Fruit fly (Drosophila melanogaster) whole organism, prepupa: ENCODE measurements around the gene lwr.

Source experiments
- Blimp-1 ChIP-seq: fragments of 200-800 bp; sonication (Bioruptor generic); optimal IDR thresholded peaks from 3 replicates; lab custom pipeline; 2017; ENCODE audit warnings: missing biosample characterization, missing genetic modification characterization, mild to moderate bottlenecking, moderate library complexity, missing genetic modification reagents
- CG10631 ChIP-seq: fragments of 200-800 bp; sonication (Bioruptor generic); optimal IDR thresholded peaks from 2 replicates; lab custom pipeline; 2016; ENCODE audit warnings: missing biosample characterization, missing genetic modification characterization
- CG11762 ChIP-seq: fragments of 200-800 bp; sonication (Bioruptor generic); optimal IDR thresholded peaks from 3 replicates; lab custom pipeline; 2016; ENCODE audit warnings: missing biosample characterization, missing genetic modification characterization; ENCODE audit not compliant: insufficient read depth
- CG11902 ChIP-seq: fragments of 200-800 bp; sonication (Bioruptor generic); optimal IDR thresholded peaks from 3 replicates; lab custom pipeline; 2016; ENCODE audit warnings: missing biosample characterization, missing genetic modification characterization
- CG16779 ChIP-seq: fragments of 200-800 bp; sonication (Bioruptor generic); optimal IDR thresholded peaks from 3 replicates; lab custom pipeline; 2017; ENCODE audit warnings: missing biosample characterization, mild to moderate bottlenecking, missing genetic modification characterization
- CG3032 ChIP-seq: fragments of 200-800 bp; optimal IDR thresholded peaks from 2 replicates; lab custom pipeline; 2019; ENCODE audit warnings: missing biosample characterization, mild to moderate bottlenecking, missing genetic modification characterization, moderate library complexity
- CG32006 ChIP-seq: fragments of 200-800 bp; sonication (Bioruptor generic); optimal IDR thresholded peaks from 3 replicates; lab custom pipeline; 2017; ENCODE audit warnings: missing biosample characterization, mild to moderate bottlenecking, missing genetic modification characterization
- CG3919 ChIP-seq: fragments of 200-800 bp; sonication (Bioruptor generic); optimal IDR thresholded peaks from 3 replicates; lab custom pipeline; 2016; ENCODE audit warnings: missing biosample characterization, missing genetic modification characterization
- CG6163 ChIP-seq: fragments of 200-800 bp; sonication (Bioruptor generic); IDR thresholded peaks from 3 replicates; pipeline ENCODE4 v1.3.6; 2022; ENCODE audit warnings: missing biosample characterization, missing genetic modification characterization
- CG6276 ChIP-seq: fragments of 200-800 bp; sonication (Bioruptor generic); optimal IDR thresholded peaks from 2 replicates; lab custom pipeline; 2017; ENCODE audit warnings: missing biosample characterization, mild to moderate bottlenecking, missing genetic modification characterization
- CG6792 ChIP-seq: fragments of 200-800 bp; sonication (Bioruptor generic); optimal IDR thresholded peaks from 3 replicates; lab custom pipeline; 2016; ENCODE audit warnings: missing biosample characterization, missing genetic modification characterization
- CG6808 ChIP-seq: fragments of 200-800 bp; sonication (Bioruptor generic); optimal IDR thresholded peaks from 3 replicates; lab custom pipeline; 2017; ENCODE audit warnings: missing biosample characterization, missing genetic modification characterization, mild to moderate bottlenecking, moderate library complexity, missing genetic modification reagents
- CG6854 ChIP-seq: fragments of 200-800 bp; sonication (Bioruptor generic); optimal IDR thresholded peaks from 2 replicates; lab custom pipeline; 2017; ENCODE audit warnings: missing biosample characterization, mild to moderate bottlenecking, missing genetic modification characterization
- CG7368 ChIP-seq: fragments of 200-800 bp; sonication (Bioruptor generic); optimal IDR thresholded peaks from 3 replicates; lab custom pipeline; 2016; ENCODE audit warnings: missing biosample characterization, missing genetic modification characterization
- CG8119 ChIP-seq: fragments of 200-800 bp; sonication (Bioruptor generic); IDR thresholded peaks from 3 replicates; pipeline ENCODE4 v1.3.6; 2022; ENCODE audit warnings: missing biosample characterization, missing genetic modification characterization
- CG8632 ChIP-seq: fragments of 200-800 bp; sonication (Bioruptor generic); optimal IDR thresholded peaks from 3 replicates; lab custom pipeline; 2016; ENCODE audit warnings: missing biosample characterization, missing genetic modification characterization
- Eip75B ChIP-seq: fragments of 200-800 bp; sonication (Bioruptor generic); optimal IDR thresholded peaks from 3 replicates; lab custom pipeline; 2016; ENCODE audit warnings: missing biosample characterization, missing genetic modification characterization
- Eip78C ChIP-seq: fragments of 200-800 bp; sonication (Bioruptor generic); peaks from one replicate; lab custom pipeline; 2016; ENCODE audit warnings: missing biosample characterization, missing genetic modification characterization
- Eip93F ChIP-seq: fragments of 200-800 bp; sonication (Bioruptor generic); optimal IDR thresholded peaks from 2 replicates; lab custom pipeline; 2016; ENCODE audit warnings: missing biosample characterization, mild to moderate bottlenecking, missing genetic modification characterization
- Ets21C ChIP-seq: fragments of 200-800 bp; sonication (Bioruptor generic); optimal IDR thresholded peaks from 3 replicates; lab custom pipeline; 2016; ENCODE audit warnings: missing biosample characterization, missing genetic modification characterization
- Ets96B ChIP-seq: fragments of 200-800 bp; optimal IDR thresholded peaks from 2 replicates; lab custom pipeline; 2019; ENCODE audit warnings: missing biosample characterization, mild to moderate bottlenecking, missing genetic modification characterization, moderate library complexity
- Gug ChIP-seq: fragments of 200-800 bp; sonication (Bioruptor generic); IDR thresholded peaks from 2 replicates; pipeline ENCODE4 v1.3.6; 2022; ENCODE audit warnings: missing biosample characterization, missing genetic modification characterization
- Hr4 ChIP-seq: fragments of 200-800 bp; sonication (Bioruptor generic); optimal IDR thresholded peaks from 3 replicates; lab custom pipeline; 2016; ENCODE audit warnings: missing biosample characterization, missing genetic modification characterization
- Lpt ChIP-seq: fragments of 200-800 bp; sonication (Bioruptor generic); optimal IDR thresholded peaks from 3 replicates; lab custom pipeline; 2016; ENCODE audit warnings: missing biosample characterization, missing genetic modification characterization
- Met ChIP-seq: fragments of 200-800 bp; sonication (Bioruptor generic); optimal IDR thresholded peaks from 3 replicates; lab custom pipeline; 2016; ENCODE audit warnings: missing biosample characterization, missing genetic modification characterization
- OdsH ChIP-seq: fragments of 200-800 bp; sonication (Bioruptor generic); optimal IDR thresholded peaks from 3 replicates; lab custom pipeline; 2016; ENCODE audit warnings: missing biosample characterization, missing genetic modification characterization
- Sox14 ChIP-seq: fragments of 200-800 bp; sonication (Bioruptor generic); optimal IDR thresholded peaks from 3 replicates; lab custom pipeline; 2016; ENCODE audit warnings: missing biosample characterization, missing genetic modification characterization
- Sox15 ChIP-seq: fragments of 200-800 bp; sonication (Bioruptor generic); optimal IDR thresholded peaks from 3 replicates; lab custom pipeline; 2016; ENCODE audit warnings: missing biosample characterization, missing genetic modification characterization
- acj6 ChIP-seq: fragments of 200-800 bp; sonication (Bioruptor generic); optimal IDR thresholded peaks from 3 replicates; lab custom pipeline; 2016; ENCODE audit warnings: missing biosample characterization, missing genetic modification characterization
- dac ChIP-seq: fragments of 200-800 bp; sonication (Bioruptor generic); optimal IDR thresholded peaks from 2 replicates; lab custom pipeline; 2017; ENCODE audit warnings: missing biosample characterization, mild to moderate bottlenecking, missing genetic modification characterization
- dsx ChIP-seq: fragments of 200-800 bp; optimal IDR thresholded peaks from 3 replicates; lab custom pipeline; 2019; ENCODE audit warnings: missing biosample characterization, mild to moderate bottlenecking, missing genetic modification characterization, moderate library complexity; ENCODE audit not compliant: poor library complexity, severe bottlenecking
- fd59A ChIP-seq: fragments of 200-800 bp; sonication (Bioruptor generic); optimal IDR thresholded peaks from 2 replicates; lab custom pipeline; 2017; ENCODE audit warnings: missing biosample characterization, mild to moderate bottlenecking, missing genetic modification characterization, missing genetic modification reagents
- fd85E ChIP-seq: fragments of 200-800 bp; sonication (Bioruptor generic); optimal IDR thresholded peaks from 3 replicates; lab custom pipeline; 2016; ENCODE audit warnings: missing biosample characterization, missing genetic modification characterization
- fkh ChIP-seq: fragments of 200-800 bp; sonication (Bioruptor generic); optimal IDR thresholded peaks from 3 replicates; lab custom pipeline; 2017; ENCODE audit warnings: missing biosample characterization, mild to moderate bottlenecking, missing genetic modification characterization, moderate library complexity
- lz ChIP-seq: fragments of 200-800 bp; sonication (Bioruptor generic); optimal IDR thresholded peaks from 3 replicates; lab custom pipeline; 2016; ENCODE audit warnings: missing biosample characterization, missing genetic modification characterization
- net ChIP-seq: fragments of 200-800 bp; sonication (Bioruptor generic); optimal IDR thresholded peaks from 3 replicates; lab custom pipeline; 2016; ENCODE audit warnings: missing biosample characterization, missing genetic modification characterization
- pdm3 ChIP-seq: fragments of 200-800 bp; sonication (Bioruptor generic); optimal IDR thresholded peaks from 3 replicates; lab custom pipeline; 2016; ENCODE audit warnings: missing biosample characterization, missing genetic modification characterization
- ss ChIP-seq, 2 experiments: fragments of 200-800 bp; sonication (Bioruptor generic); optimal IDR thresholded peaks; 2 replicates in 1 of 2; 3 replicates in 1 of 2; lab custom pipeline; 2017 to 2018; ENCODE audit warnings: mild to moderate bottlenecking in 2 of 2, missing biosample characterization in 2 of 2, missing genetic modification characterization in 2 of 2, moderate library complexity in 1 of 2
- svp ChIP-seq: fragments of 200-800 bp; sonication (Bioruptor generic); peaks from one replicate; lab custom pipeline; 2016; ENCODE audit warnings: missing biosample characterization, missing genetic modification characterization
- topi ChIP-seq: fragments of 200-800 bp; sonication (Bioruptor generic); optimal IDR thresholded peaks from 3 replicates; lab custom pipeline; 2016; ENCODE audit warnings: missing biosample characterization, missing genetic modification characterization
- vri ChIP-seq: fragments of 200-800 bp; sonication (Bioruptor generic); optimal IDR thresholded peaks from 3 replicates; lab custom pipeline; 2016; ENCODE audit warnings: missing biosample characterization, mild to moderate bottlenecking, missing genetic modification characterization

Gene lwr

DNA sequence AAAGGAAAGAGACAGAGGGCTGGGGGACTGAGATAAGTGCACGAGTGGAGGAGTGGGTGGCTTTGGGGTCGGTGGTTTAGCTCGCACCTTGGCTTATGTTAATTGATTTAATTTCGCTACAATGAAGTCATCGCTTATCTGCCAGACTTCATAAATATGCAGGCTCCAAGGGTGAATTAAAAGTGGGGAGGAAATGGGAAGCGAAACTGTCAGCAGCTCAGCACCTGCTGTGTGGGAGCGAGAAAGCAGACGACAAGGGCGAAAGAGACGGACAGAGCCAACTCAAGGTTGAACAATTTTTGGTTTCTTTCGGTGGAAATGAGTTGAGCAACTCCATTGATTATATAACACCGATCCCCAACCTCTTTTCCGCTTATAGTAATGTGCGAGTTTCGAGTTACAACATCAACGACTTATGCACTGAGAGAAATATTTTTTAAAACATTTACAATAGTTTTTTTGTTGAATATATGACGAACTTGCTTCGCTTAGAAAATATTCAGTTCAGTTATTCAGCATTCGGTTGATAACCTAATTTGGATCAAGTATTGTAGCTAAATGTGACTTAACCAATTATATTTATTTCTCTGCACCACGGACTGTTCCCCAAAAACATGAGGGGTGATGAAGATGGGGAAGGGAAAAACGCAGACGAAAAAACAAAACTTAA, 21.9 kb downstream of the lwr start (continued):
- TF ChIP-seq Met: peak; percentile 65
- peak; percentile 59 for TF ChIP-seq vri
- peak; percentile 67 for TF ChIP-seq OdsH (GFP tag; lab: Kevin White, UChicago)
- no peak for TF ChIP-seq fkh
- no peak for TF ChIP-seq Gug (GFP tag; lab: Robert Waterston, UW)
- no peak for TF ChIP-seq CG6276 (GFP tag; lab: Kevin White, UChicago)
- peak; percentile 43 for TF ChIP-seq lz
- no peak for TF ChIP-seq CG8119 (GFP tag; lab: Robert Waterston, UW)
- TF ChIP-seq fd85E: no peak

DNA sequence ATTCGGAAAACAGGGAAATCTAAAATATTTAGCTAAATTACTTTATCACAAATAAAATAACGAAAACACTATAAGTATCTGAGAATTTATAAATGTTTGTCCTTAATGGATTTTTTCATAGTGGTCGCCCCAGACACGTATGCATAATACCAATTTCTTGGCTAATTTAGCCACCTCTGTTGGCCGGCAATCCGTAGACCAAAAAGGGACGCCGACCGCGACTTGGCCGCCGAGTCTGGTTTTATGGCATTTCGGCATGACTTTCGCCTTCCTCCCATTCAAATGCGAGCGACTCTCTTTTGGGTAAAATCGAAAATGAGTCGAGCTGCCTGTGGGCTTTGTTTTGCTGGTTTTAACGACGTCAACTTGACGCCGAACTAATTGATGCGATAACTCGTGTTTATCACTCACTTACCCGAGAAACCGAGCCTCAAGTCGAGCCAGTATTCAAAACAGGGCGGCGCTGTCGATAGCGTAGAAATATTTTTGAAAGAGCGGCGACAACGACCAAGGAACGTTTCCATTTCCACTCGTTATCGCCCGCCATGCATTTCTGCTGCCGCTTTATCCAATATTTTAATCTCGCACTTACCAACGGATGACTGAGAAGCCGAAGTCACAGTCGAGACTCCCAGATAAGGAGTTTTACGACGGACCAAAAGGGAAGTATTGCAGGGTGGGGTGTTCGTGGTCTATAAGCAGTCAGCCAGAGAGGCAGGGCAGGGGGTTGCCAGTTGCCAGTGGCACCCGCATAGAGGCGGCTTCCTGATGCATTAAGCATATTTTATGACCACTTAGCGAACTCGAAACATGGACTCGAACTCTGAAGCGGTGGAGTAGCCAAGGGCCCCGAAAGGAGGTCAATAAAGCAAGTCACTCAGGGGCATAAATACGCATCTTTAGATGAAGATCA, 23.1 kb downstream of the lwr start:
- TF ChIP-seq Ets96B (tag; lab: Kevin White, UChicago) (no peak), CG6808 (GFP tag; lab: Kevin White, UChicago) (peak; percentile 17), svp (GFP tag; lab: Kevin White, UChicago) (peak; percentile 70), Eip78C (GFP tag; lab: Kevin White, UChicago) (peak; percentile 54)

DNA sequence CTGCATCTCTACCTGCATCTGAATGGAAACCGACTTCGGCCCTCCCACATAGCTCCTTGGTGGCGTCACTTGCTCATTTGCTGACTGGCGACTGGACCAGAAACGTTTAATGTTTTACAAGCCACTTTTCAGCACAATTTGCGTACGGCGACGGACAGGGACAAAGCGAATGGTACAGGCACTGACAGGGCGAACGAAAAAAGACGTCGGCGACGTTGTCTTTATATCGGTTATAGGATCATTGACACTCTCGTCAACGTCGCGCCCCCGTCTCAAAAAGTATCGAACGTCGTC, 23.8 kb downstream of the lwr start:
- TF ChIP-seq CG11762 (GFP tag; lab: Kevin White, UChicago) (no peak), CG10631 (no peak), Blimp-1 (GFP tag; lab: Kevin White, UChicago) (no peak), svp (GFP tag; lab: Kevin White, UChicago) (peak; percentile 33)
- TF ChIP-seq, all 60 proteins: peak for 1

DNA sequence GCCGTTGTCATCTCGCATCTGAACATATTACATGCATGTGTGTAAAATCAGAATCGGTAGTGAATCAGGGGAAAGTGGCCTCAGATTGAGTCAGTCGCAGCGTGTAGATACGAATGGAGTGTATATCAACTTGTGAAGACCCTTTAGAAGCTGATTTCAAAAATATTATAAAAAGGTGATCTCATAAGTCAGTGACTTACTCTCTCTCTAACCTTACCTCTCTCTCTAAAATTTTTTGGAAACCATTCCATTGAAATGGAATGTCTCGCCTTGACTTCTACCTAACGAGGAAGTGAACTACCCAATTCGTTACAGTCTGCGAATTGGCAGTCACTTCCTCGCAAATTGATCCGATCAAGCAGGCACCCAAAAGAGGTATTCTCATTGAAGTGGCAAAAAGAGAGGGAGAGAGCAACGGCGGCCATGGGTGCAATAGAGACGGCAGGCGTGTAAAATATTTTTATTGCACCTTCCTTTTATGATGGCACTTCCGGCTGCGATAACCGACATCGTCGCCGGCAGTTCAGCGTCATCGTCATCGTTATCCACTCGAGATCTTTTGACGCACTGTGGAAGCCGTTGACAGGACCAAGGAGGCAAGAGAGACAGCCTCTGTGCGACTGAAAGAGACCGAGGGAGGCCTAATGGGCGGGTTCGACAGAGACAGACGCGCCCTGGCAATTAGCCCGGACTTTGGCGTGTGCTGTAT, 24.3 kb downstream of the lwr start:
- TF ChIP-seq CG3032: no peak
- no peak for TF ChIP-seq ss (GFP tag; optimal IDR thresholded peaks at IDR 0.05; lab: Kevin White, UChicago)
- peak; percentile 4 for TF ChIP-seq CG7368
- TF ChIP-seq svp (GFP tag; lab: Kevin White, UChicago): peak; percentile 57
- no peak for TF ChIP-seq CG11762 (GFP tag; lab: Kevin White, UChicago)
- TF ChIP-seq CG3919 (GFP tag; lab: Kevin White, UChicago): peak; percentile 47
- no peak for TF ChIP-seq CG16779 (tag; lab: Kevin White, UChicago)
- TF ChIP-seq CG8632 (GFP tag; lab: Kevin White, UChicago): peak; percentile 41
- TF ChIP-seq fd59A (GFP tag; lab: Kevin White, UChicago): no peak
- TF ChIP-seq Blimp-1 (GFP tag; lab: Kevin White, UChicago): peak; percentile 10
- no peak for TF ChIP-seq net
- TF ChIP-seq pdm3: peak; percentile 40
- TF ChIP-seq topi (GFP tag; lab: Kevin White, UChicago): peak; percentile 63
- no peak for TF ChIP-seq CG32006 (GFP tag; lab: Kevin White, UChicago)
- peak; percentile 12 for TF ChIP-seq Sox14 (GFP tag; lab: Kevin White, UChicago)
- TF ChIP-seq Met: peak; percentile 54
- peak; percentile 43 for TF ChIP-seq Ets96B (tag; lab: Kevin White, UChicago)
- peak; percentile 2 for TF ChIP-seq Sox15 (GFP tag; lab: Kevin White, UChicago)
- TF ChIP-seq CG6163 (GFP tag; lab: Robert Waterston, UW): no peak
- no peak for TF ChIP-seq Lpt
- peak; percentile 23 for TF ChIP-seq OdsH (GFP tag; lab: Kevin White, UChicago)
- peak; percentile 69 for TF ChIP-seq Ets21C (GFP tag; lab: Kevin White, UChicago)
- TF ChIP-seq dsx (GFP tag; lab: Kevin White, UChicago): no peak
- no peak for TF ChIP-seq Hr4 (GFP tag; lab: Kevin White, UChicago)
- peak; percentile 47 for TF ChIP-seq lz
- TF ChIP-seq Eip75B: peak; percentile 47
- peak; percentile 13 for TF ChIP-seq CG11902 (GFP tag; lab: Kevin White, UChicago)
- peak; percentile 55 for TF ChIP-seq CG6792 (GFP tag; lab: Kevin White, UChicago)
- TF ChIP-seq dac (GFP tag; lab: Kevin White, UChicago): no peak
- no peak for TF ChIP-seq Eip93F (GFP tag; lab: Kevin White, UChicago)
- no peak for TF ChIP-seq CG6854 (GFP tag; lab: Kevin White, UChicago)
- peak; percentile 19 for TF ChIP-seq acj6 (GFP tag; lab: Kevin White, UChicago)
- no peak for TF ChIP-seq Gug (GFP tag; lab: Robert Waterston, UW)
- TF ChIP-seq fkh: no peak
